Worm (Caenorhabditis elegans): Measurements from ENCODE around the gene F52D10.4.

- TF ChIP-seq hmbx-1 (tag; optimal IDR thresholded peaks at IDR 0.05) (no peak), ama-1 (optimal IDR thresholded peaks at IDR 0.05) (no peak), ceh-36 (tag; optimal IDR thresholded peaks at IDR 0.05) (no peak), F13C5.2 (tag; optimal IDR thresholded peaks at IDR 0.05) (no peak), hmg-4 (GFP tag; optimal IDR thresholded peaks at IDR 0.05) (no peak), scrt-1 (GFP tag; IDR thresholded peaks at IDR 0.05) (no peak), tbx-37 (GFP tag; conservative IDR thresholded peaks at IDR 0.05) (no peak), sea-1 (GFP tag; conservative IDR thresholded peaks at IDR 0.05) (no peak), pes-1 (GFP tag; IDR thresholded peaks at IDR 0.05) (no peak), hnd-1 (tag; optimal IDR thresholded peaks at IDR 0.05) (no peak), ets-7 (tag; optimal IDR thresholded peaks at IDR 0.05) (no peak), tra-4 (tag; optimal IDR thresholded peaks at IDR 0.05) (no peak)
These were observed 7.4 kb downstream of the F52D10.4 start for ce11 chrX:11624621-11625020.

Measured in whole organism, early embryonic.